Worm (Caenorhabditis elegans) whole organism, L4/young adult: ENCODE data around the gene cyp-33C1.

Experiments used
- W03F9.2 ChIP-seq: fragments of 150-350 bp; optimal IDR thresholded peaks from 2 replicates; lab custom pipeline; 2014; ENCODE audit warnings: missing biosample characterization, missing genetic modification characterization
- dao-5 ChIP-seq: sonication (generic microtip); optimal IDR thresholded peaks from 2 replicates; lab custom pipeline; 2016; ENCODE audit warnings: missing genotype, missing genetic modification characterization, moderate library complexity, missing compliant biosample characterization
- him-1 ChIP-seq: sonication (generic microtip); optimal IDR thresholded peaks from 2 replicates; lab custom pipeline; 2016; ENCODE audit warnings: missing genotype, missing genetic modification reagents, missing genetic modification characterization, missing compliant biosample characterization

- TF ChIP-seq him-1 (tag; lab: Kevin White, UChicago) (no peak), dao-5 (tag; lab: Kevin White, UChicago) (no peak), W03F9.2 (tag; lab: Kevin White, UChicago) (no peak)
Measured at ce11 chrV:2175242-2175641, 4.1 kb upstream of the cyp-33C1 start, which contains the start of gene C45H4.18.
